Worm (Caenorhabditis elegans) whole organism, L4/young adult: Measurements from ENCODE around the gene R07E4.1.
A peak's percentile ranks its signal among the peaks of the same experiment; 100 is the strongest.

Experiments used
- W03F9.2 ChIP-seq: fragments of 150-350 bp; optimal IDR thresholded peaks from 2 replicates; lab custom pipeline; 2014; ENCODE audit warnings: missing biosample characterization, missing genetic modification characterization
- dao-5 ChIP-seq: sonication (generic microtip); optimal IDR thresholded peaks from 2 replicates; lab custom pipeline; 2016; ENCODE audit warnings: missing genotype, missing genetic modification characterization, moderate library complexity, missing compliant biosample characterization
- him-1 ChIP-seq: sonication (generic microtip); optimal IDR thresholded peaks from 2 replicates; lab custom pipeline; 2016; ENCODE audit warnings: missing genotype, missing genetic modification reagents, missing genetic modification characterization, missing compliant biosample characterization

R07E4.1 gene

ce11 chrX:5958815-5959214 is at the start of gene R07E4.1:
Gene R07E4.1 (plus strand): TSS chrX:5959115.
- TF ChIP-seq W03F9.2 (tag; lab: Kevin White, UChicago) (no peak), him-1 (tag; lab: Kevin White, UChicago) (no peak), dao-5 (no peak)

ce11 chrX:5917284-5917683 is 41.6 kb upstream of the R07E4.1 start, which contains the start of gene Y23B4A.1:
Gene Y23B4A.1 (minus strand): TSS chrX:5917384.
- TF ChIP-seq dao-5 (no peak), W03F9.2 (tag; lab: Kevin White, UChicago) (no peak), him-1 (tag; lab: Kevin White, UChicago) (no peak)

- TF ChIP-seq him-1 (tag; lab: Kevin White, UChicago), result no peak
- TF ChIP-seq W03F9.2 (tag; lab: Kevin White, UChicago), result no peak
- no peak for TF ChIP-seq dao-5
Measured at ce11 chrX:5919097-5919496, 39.8 kb upstream of the R07E4.1 start, which contains the start of gene capa-1. Gene capa-1 (plus strand): TSS chrX:5919397.

ce11 chrX:5923672-5924071 is 35.2 kb upstream of the R07E4.1 start:
- TF ChIP-seq him-1 (tag; lab: Kevin White, UChicago), result no peak
- TF ChIP-seq dao-5, result no peak
- TF ChIP-seq W03F9.2 (tag; lab: Kevin White, UChicago), result no peak

ce11 chrX:5930822-5931221 is 28.1 kb upstream of the R07E4.1 start, which contains the start of gene egl-6:
Gene egl-6 (plus strand): TSS chrX:5931122.
- TF ChIP-seq W03F9.2 (tag; lab: Kevin White, UChicago), result no peak
- TF ChIP-seq him-1 (tag; lab: Kevin White, UChicago), result no peak
- TF ChIP-seq dao-5, result no peak

ce11 chrX:5932923-5933322 is 26.0 kb upstream of the R07E4.1 start:
- TF ChIP-seq him-1 (tag; lab: Kevin White, UChicago), result no peak
- no peak for TF ChIP-seq W03F9.2 (tag; lab: Kevin White, UChicago)
- TF ChIP-seq dao-5, result no peak

- TF ChIP-seq him-1 (tag; lab: Kevin White, UChicago), result no peak
- no peak for TF ChIP-seq W03F9.2 (tag; lab: Kevin White, UChicago)
- TF ChIP-seq dao-5, result no peak
Measured at ce11 chrX:5935473-5935872, 23.4 kb upstream of the R07E4.1 start, which contains the start of gene C46F4.3. Gene C46F4.3 (plus strand): TSS chrX:5935773.

ce11 chrX:5941325-5941724 is 17.6 kb upstream of the R07E4.1 start:
- TF ChIP-seq dao-5, result no peak
- TF ChIP-seq W03F9.2 (tag; lab: Kevin White, UChicago), result no peak
- TF ChIP-seq him-1 (tag; lab: Kevin White, UChicago), result no peak

- TF ChIP-seq him-1 (tag; lab: Kevin White, UChicago) (no peak), W03F9.2 (tag; lab: Kevin White, UChicago) (peak; percentile 17)
Measured at ce11 chrX:5942171-5942570, 16.7 kb upstream of the R07E4.1 start.

ce11 chrX:5943908-5944307 is 15.0 kb upstream of the R07E4.1 start:
- TF ChIP-seq him-1 (tag; lab: Kevin White, UChicago), result no peak
- no peak for TF ChIP-seq dao-5
- TF ChIP-seq W03F9.2 (tag; lab: Kevin White, UChicago), result no peak

ce11 chrX:5944488-5944887 is 14.4 kb upstream of the R07E4.1 start, which contains the start of gene acs-17:
Gene acs-17 (minus strand): TSS chrX:5944510.
- TF ChIP-seq W03F9.2 (tag; lab: Kevin White, UChicago), result no peak
- no peak for TF ChIP-seq him-1 (tag; lab: Kevin White, UChicago)
- no peak for TF ChIP-seq dao-5

- TF ChIP-seq dao-5 (no peak), W03F9.2 (tag; lab: Kevin White, UChicago) (no peak), him-1 (tag; lab: Kevin White, UChicago) (no peak)
Measured at ce11 chrX:5948769-5949168, 10.1 kb upstream of the R07E4.1 start, which contains the start of gene mig-23. Gene mig-23 (minus strand): TSS chrX:5948869.

ce11 chrX:5953174-5953573 is 5.7 kb upstream of the R07E4.1 start, which contains the start of the genes R07E4.5 and R07E4.3:
Gene R07E4.5 (minus strand): TSS chrX:5953174.
Gene R07E4.3 (plus strand): TSS chrX:5953458.
- peak; percentile 63 for TF ChIP-seq W03F9.2 (tag; lab: Kevin White, UChicago)
- TF ChIP-seq him-1 (tag; lab: Kevin White, UChicago), result peak; percentile 8
- no peak for TF ChIP-seq dao-5

ce11 chrX:5956130-5956529 is 2.8 kb upstream of the R07E4.1 start:
- no peak for TF ChIP-seq him-1 (tag; lab: Kevin White, UChicago)
- TF ChIP-seq dao-5, result no peak
- no peak for TF ChIP-seq W03F9.2 (tag; lab: Kevin White, UChicago)

- TF ChIP-seq him-1 (tag; lab: Kevin White, UChicago) (no peak), W03F9.2 (tag; lab: Kevin White, UChicago) (no peak)
Measured at ce11 chrX:5960872-5961271, 2.0 kb downstream of the R07E4.1 start.
